Worm (Caenorhabditis elegans) whole organism, L4/young adult: Measurements from ENCODE around the gene rpl-12.

Experiments
- W03F9.2 ChIP-seq: fragments of 150-350 bp; optimal IDR thresholded peaks from 2 replicates; lab custom pipeline; 2014; ENCODE audit warnings: missing biosample characterization, missing genetic modification characterization
- him-1 ChIP-seq: sonication (generic microtip); optimal IDR thresholded peaks from 2 replicates; lab custom pipeline; 2016; ENCODE audit warnings: missing genotype, missing genetic modification reagents, missing genetic modification characterization, missing compliant biosample characterization

ce11 chrIV:13282778-13283177, 42.3 kb upstream of the rpl-12 start, which contains the start of gene cpsf-3:
- TF ChIP-seq him-1 (tag; lab: Kevin White, UChicago) (no peak), W03F9.2 (tag; lab: Kevin White, UChicago) (no peak)
